Fruit fly (Drosophila melanogaster): Measurements from ENCODE around the gene Rpt3.
A peak's percentile ranks its signal among the peaks of the same experiment; 100 is the strongest.
"Not testable (repeated sequence)": the region's sequence is repeated elsewhere in the genome, so short reads cannot be mapped to it uniquely, and the experiment has no call there.

Gene Rpt3

DNA sequence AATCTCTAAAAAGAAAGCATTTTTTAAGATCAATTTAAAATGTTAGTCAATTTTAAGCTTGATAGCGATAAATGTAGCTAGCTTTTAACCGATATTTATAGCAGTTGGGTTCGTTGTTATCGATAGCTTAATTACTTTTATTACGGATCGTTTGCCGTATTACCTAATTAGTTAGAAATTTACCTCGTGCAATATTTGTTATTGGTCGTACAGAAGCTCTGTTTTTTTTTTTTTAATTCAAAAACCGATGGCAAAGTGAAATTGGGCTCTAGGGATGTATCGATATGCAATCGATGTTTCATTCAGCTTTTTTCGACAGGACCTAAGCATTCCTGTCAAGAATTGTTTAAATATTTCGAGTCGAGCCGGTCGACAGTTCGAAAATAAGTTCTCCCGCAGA lies 32.7 kb upstream of the Rpt3 start, which contains the start of gene CG2061:
TSS of gene CG2061 (plus strand) at position 292 of the 400 bp plus-strand sequence.
- peak; percentile 10 for TF ChIP-seq Myc (optimal IDR thresholded peaks at IDR 0.05)
- no peak for TF ChIP-seq rgr (GFP tag; optimal IDR thresholded peaks at IDR 0.05)
- TF ChIP-seq fru (GFP tag; optimal IDR thresholded peaks at IDR 0.05) = no peak
- TF ChIP-seq jim (GFP tag; optimal IDR thresholded peaks at IDR 0.05) = no peak

dm6 chrX:11095276-11095675 lies 29.6 kb upstream of the Rpt3 start:
- TF ChIP-seq CG9705 (GFP tag; optimal IDR thresholded peaks at IDR 0.05) (no peak), dsf (GFP tag; optimal IDR thresholded peaks at IDR 0.05; ENCODE audit: borderline replicate concordance) (no peak), Mio (GFP tag; optimal IDR thresholded peaks at IDR 0.05) (no peak), Abd-B (GFP tag; optimal IDR thresholded peaks at IDR 0.05) (no peak), tai (GFP tag; optimal IDR thresholded peaks at IDR 0.05) (no peak), Rel (GFP tag; optimal IDR thresholded peaks at IDR 0.05) (no peak), Rel (tag; optimal IDR thresholded peaks at IDR 0.05) (no peak), CrebA (GFP tag; optimal IDR thresholded peaks at IDR 0.05; ENCODE audit: borderline replicate concordance) (no peak), ey (GFP tag; optimal IDR thresholded peaks at IDR 0.05) (no peak), GATAd (GFP tag; optimal IDR thresholded peaks at IDR 0.05) (no peak), HLH106 (tag; optimal IDR thresholded peaks at IDR 0.05) (no peak), Hnf4 (GFP tag; optimal IDR thresholded peaks at IDR 0.05) (no peak), woc (GFP tag; optimal IDR thresholded peaks at IDR 0.05) (no peak), br (GFP tag; optimal IDR thresholded peaks at IDR 0.05) (no peak), pan (optimal IDR thresholded peaks at IDR 0.05) (no peak), lola (GFP tag; optimal IDR thresholded peaks at IDR 0.05) (no peak), jim (GFP tag; optimal IDR thresholded peaks at IDR 0.05) (no peak), Dfd (GFP tag; optimal IDR thresholded peaks at IDR 0.05) (no peak), sv (GFP tag; optimal IDR thresholded peaks at IDR 0.05) (no peak), Hr78 (GFP tag; optimal IDR thresholded peaks at IDR 0.05) (no peak)

DNA sequence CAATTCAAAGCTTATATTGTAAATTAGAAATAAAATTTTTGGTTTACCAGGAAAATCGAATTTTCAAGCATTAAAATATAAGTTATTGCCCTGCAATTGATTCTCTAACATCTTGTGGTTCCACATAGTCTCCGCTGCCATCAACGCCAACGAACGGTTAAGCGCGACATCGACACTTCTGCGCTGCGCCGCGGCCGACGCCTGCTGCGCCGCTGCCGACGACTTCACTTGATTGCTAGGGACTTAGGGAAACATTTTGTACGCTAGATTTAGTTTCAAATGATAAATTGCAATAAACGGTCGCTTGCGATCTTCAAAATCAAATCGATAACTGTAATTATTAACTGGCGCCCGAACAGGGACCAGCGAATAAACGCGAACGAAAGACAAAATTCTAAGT lies 28.9 kb upstream of the Rpt3 start, which contains the start of gene CG42249:
TSS of gene CG42249 (plus strand) at position 301 of the 400 bp plus-strand sequence.
- not testable (repeated sequence) for TF ChIP-seq jim, rgr, Hr78 (GFP tag; optimal IDR thresholded peaks at IDR 0.05)

dm6 chrX:11108148-11108844 lies 16.6 kb upstream of the Rpt3 start, which contains the start of gene Hsp60A:
Hsp60A (plus strand) TSS chrX:11108482.
- TF ChIP-seq Abd-B (GFP tag; optimal IDR thresholded peaks at IDR 0.05) (no peak), br (GFP tag; optimal IDR thresholded peaks at IDR 0.05) (peak; percentile 41), brk (GFP tag; optimal IDR thresholded peaks at IDR 0.05) (no peak), psq (GFP tag; optimal IDR thresholded peaks at IDR 0.05) (peak; percentile 31), woc (GFP tag; optimal IDR thresholded peaks at IDR 0.05) (peak; percentile 39), jim (GFP tag; optimal IDR thresholded peaks at IDR 0.05) (no peak), dl (GFP tag; optimal IDR thresholded peaks at IDR 0.05; ENCODE audit: insufficient read depth in 1 of 2, partially characterized antibody in 2 of 2) (no peak), rgr (GFP tag; optimal IDR thresholded peaks at IDR 0.05) (peak; percentile 34), sage (GFP tag; optimal IDR thresholded peaks at IDR 0.05) (peak; percentile 54), dsf (GFP tag; optimal IDR thresholded peaks at IDR 0.05; ENCODE audit: borderline replicate concordance) (no peak), Dfd (GFP tag; optimal IDR thresholded peaks at IDR 0.05) (no peak), GATAd (GFP tag; optimal IDR thresholded peaks at IDR 0.05) (no peak), Jra (GFP tag; optimal IDR thresholded peaks at IDR 0.05) (no peak), tai (GFP tag; optimal IDR thresholded peaks at IDR 0.05) (no peak), foxo (GFP tag; optimal IDR thresholded peaks at IDR 0.05) (peak in 1 of 2 experiments; percentile 58), Sp1 (GFP tag; optimal IDR thresholded peaks at IDR 0.05) (peak; percentile 48), ey (GFP tag; optimal IDR thresholded peaks at IDR 0.05) (peak; percentile 41), pan (optimal IDR thresholded peaks at IDR 0.05) (no peak), dmrt93B (GFP tag; optimal IDR thresholded peaks at IDR 0.05) (no peak), Mio (GFP tag; optimal IDR thresholded peaks at IDR 0.05) (no peak), Dif (GFP tag; optimal IDR thresholded peaks at IDR 0.05; ENCODE audit: partially characterized antibody) (no peak), HLH106 (tag; optimal IDR thresholded peaks at IDR 0.05) (peak; percentile 64), Rel (GFP tag; optimal IDR thresholded peaks at IDR 0.05) (no peak), Rel (tag; optimal IDR thresholded peaks at IDR 0.05) (no peak), Hnf4 (GFP tag; optimal IDR thresholded peaks at IDR 0.05) (no peak), N (GFP tag; optimal IDR thresholded peaks at IDR 0.05) (no peak), CG32264 (GFP tag; optimal IDR thresholded peaks at IDR 0.05) (no peak), fru (GFP tag; optimal IDR thresholded peaks at IDR 0.05) (peak; percentile 38), Hr78 (GFP tag; optimal IDR thresholded peaks at IDR 0.05) (no peak), Hr83 (GFP tag; optimal IDR thresholded peaks at IDR 0.05; ENCODE audit: poor library complexity, severe bottlenecking) (peak; percentile 8), Vsx2 (GFP tag; optimal IDR thresholded peaks at IDR 0.05; ENCODE audit: partially characterized antibody) (no peak), h (GFP tag; optimal IDR thresholded peaks at IDR 0.05) (peak; percentile 62), sv (GFP tag; optimal IDR thresholded peaks at IDR 0.05) (peak; percentile 43), Myc (optimal IDR thresholded peaks at IDR 0.05) (no peak), lola (GFP tag; optimal IDR thresholded peaks at IDR 0.05) (no peak), CG9705 (GFP tag; optimal IDR thresholded peaks at IDR 0.05) (no peak), OdsH (GFP tag; optimal IDR thresholded peaks at IDR 0.05) (peak; percentile 48), CrebA (GFP tag; optimal IDR thresholded peaks at IDR 0.05; ENCODE audit: borderline replicate concordance) (no peak), usp (GFP tag; optimal IDR thresholded peaks at IDR 0.05) (no peak)
